Fruit fly (Drosophila melanogaster): Measurements from ENCODE around the gene ich.

- TF ChIP-seq tj (GFP tag; optimal IDR thresholded peaks at IDR 0.05) (no peak), Hr96 (GFP tag; optimal IDR thresholded peaks at IDR 0.05) (no peak)
Measured at dm6 chr3R:8981209-8981996, 18.6 kb upstream of the ich start.
